Worm (Caenorhabditis elegans) whole organism, L4 larva: Measurements from ENCODE around the gene K10B3.5.
A peak's percentile ranks its signal among the peaks of the same experiment; 100 is the strongest.

Experiments used
- Y5F2A.4 ChIP-seq: fragments of 200-800 bp; sonication (Bioruptor generic); optimal IDR thresholded peaks from 2 replicates; lab custom pipeline; 2018; ENCODE audit warnings: mild to moderate bottlenecking, missing genetic modification characterization, missing compliant biosample characterization
- ZK546.5 ChIP-seq, 2 experiments: sonication (generic microtip); optimal IDR thresholded peaks; 2 replicates each; lab custom pipeline; 2017; ENCODE audit warnings: missing biosample characterization in 2 of 2, missing genetic modification characterization in 2 of 2
- ama-1 ChIP-seq: fragments of 150-350 bp; optimal IDR thresholded peaks from 2 replicates; lab custom pipeline; 2014; ENCODE audit warnings: inconsistent platforms, mixed read lengths
- fos-1 ChIP-seq: fragments of 150-350 bp; optimal IDR thresholded peaks from 2 replicates; lab custom pipeline; 2014; ENCODE audit warnings: missing biosample characterization, missing genetic modification characterization
- hlh-30 ChIP-seq: sonication (generic microtip); optimal IDR thresholded peaks from 2 replicates; lab custom pipeline; 2017; ENCODE audit warnings: antibody characterized with exemption, mild to moderate bottlenecking, missing genetic modification characterization, missing compliant biosample characterization; ENCODE audit not compliant: insufficient read depth
- lin-39 ChIP-seq: fragments of 150-350 bp; optimal IDR thresholded peaks from 2 replicates; lab custom pipeline; 2014; ENCODE audit warnings: missing biosample characterization, missing genetic modification reagents, missing genetic modification characterization
- lsy-2 ChIP-seq, 2 experiments: fragments of 150-350 bp in 1 of 2; sonication (generic microtip) in 1 of 2; optimal IDR thresholded peaks; 2 replicates each; lab custom pipeline; 2014 to 2017; ENCODE audit warnings: missing biosample characterization in 2 of 2, missing genetic modification characterization in 2 of 2
- nhr-10 ChIP-seq: fragments of 150-350 bp; optimal IDR thresholded peaks from 2 replicates; lab custom pipeline; 2014; ENCODE audit warnings: missing biosample characterization, missing genetic modification characterization
- nhr-28 ChIP-seq: fragments of 150-350 bp; optimal IDR thresholded peaks from 2 replicates; lab custom pipeline; 2014; ENCODE audit warnings: missing biosample characterization, missing genetic modification characterization
- snpc-4 ChIP-seq: fragments of 150-350 bp; optimal IDR thresholded peaks from 2 replicates; lab custom pipeline; 2014; ENCODE audit warnings: missing biosample characterization, missing genetic modification characterization
- zag-1 ChIP-seq: fragments of 150-350 bp; optimal IDR thresholded peaks from 2 replicates; lab custom pipeline; 2014; ENCODE audit warnings: missing biosample characterization, missing genetic modification characterization

DNA sequence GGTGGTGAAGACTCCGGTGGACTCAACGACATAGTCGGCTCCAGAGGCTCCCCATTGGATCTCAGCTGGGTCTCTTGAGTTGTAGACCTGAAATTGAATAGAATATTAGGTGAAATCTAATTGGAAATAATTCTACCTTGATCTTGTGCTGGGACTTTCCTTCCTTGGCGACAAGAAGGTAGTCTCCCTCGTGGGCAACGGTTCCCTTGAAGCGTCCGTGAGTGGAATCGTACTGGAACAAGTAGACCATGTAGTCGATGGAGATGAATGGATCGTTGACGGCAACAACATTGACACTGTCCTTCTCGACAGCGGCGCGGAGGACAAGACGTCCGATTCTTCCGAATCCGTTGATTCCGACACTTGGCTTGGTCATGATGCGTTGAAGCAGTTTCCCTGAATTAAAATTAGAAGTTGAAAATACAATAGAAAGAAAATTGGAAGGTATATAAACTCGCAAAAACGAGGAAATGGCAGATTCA, 6.7 kb upstream of the K10B3.5 start, which contains the start of gene gpd-3:
- TF ChIP-seq lsy-2 (tag; optimal IDR thresholded peaks at IDR 0.05; lab: Kevin White, UChicago) (no peak), lin-39 (tag; lab: Kevin White, UChicago) (no peak), ama-1 (lab: Kevin White, UChicago) (peak; percentile 92), hlh-30 (no peak), ZK546.5 (tag; optimal IDR thresholded peaks at IDR 0.05; lab: Kevin White, UChicago) (no peak), zag-1 (no peak), nhr-28 (tag; lab: Kevin White, UChicago) (no peak), fos-1 (tag; lab: Kevin White, UChicago) (no peak), nhr-10 (no peak), snpc-4 (tag; lab: Kevin White, UChicago) (no peak), Y5F2A.4 (GFP tag; lab: Kevin White, UChicago) (no peak)
